Worm (Caenorhabditis elegans) whole organism, L2 larva: ENCODE results near the gene arp-1.

ENCODE experiments used
- C34F6.9 ChIP-seq: fragments of 150-350 bp; optimal IDR thresholded peaks from 2 replicates; lab custom pipeline; 2014; ENCODE audit warnings: missing biosample characterization, missing genetic modification characterization
- F13H6.1 ChIP-seq: sonication (generic microtip); optimal IDR thresholded peaks from 2 replicates; lab custom pipeline; 2016; ENCODE audit warnings: missing genetic modification characterization, missing compliant biosample characterization
- R02D3.7 ChIP-seq: fragments of 150-350 bp; optimal IDR thresholded peaks from 2 replicates; lab custom pipeline; 2014; ENCODE audit warnings: missing biosample characterization, missing genetic modification characterization
- aly-2 ChIP-seq: fragments of 150-350 bp; optimal IDR thresholded peaks from 2 replicates; lab custom pipeline; 2014; ENCODE audit warnings: missing biosample characterization, missing genetic modification characterization
- blmp-1 ChIP-seq: sonication (generic microtip); optimal IDR thresholded peaks from 2 replicates; lab custom pipeline; 2017; ENCODE audit warnings: missing genetic modification characterization, mild to moderate bottlenecking, missing compliant biosample characterization, antibody characterized with exemption, moderate library complexity; ENCODE audit not compliant: insufficient read depth
- ceh-16 ChIP-seq: fragments of 150-350 bp; optimal IDR thresholded peaks from 2 replicates; lab custom pipeline; 2014; ENCODE audit warnings: missing biosample characterization, missing genetic modification characterization
- ceh-82 ChIP-seq: fragments of 150-350 bp; optimal IDR thresholded peaks from 2 replicates; lab custom pipeline; 2014; ENCODE audit warnings: missing biosample characterization, missing genetic modification characterization
- crh-2 ChIP-seq: sonication (generic microtip); optimal IDR thresholded peaks from 2 replicates; lab custom pipeline; 2017; ENCODE audit warnings: missing biosample characterization, missing genetic modification characterization
- dmd-4 ChIP-seq: sonication (generic microtip); optimal IDR thresholded peaks from 2 replicates; lab custom pipeline; 2017; ENCODE audit warnings: missing biosample characterization, missing genetic modification characterization
- egl-27 ChIP-seq: sonication (generic microtip); optimal IDR thresholded peaks from 3 replicates; lab custom pipeline; 2017; ENCODE audit warnings: missing biosample characterization, missing genetic modification reagents, missing genetic modification characterization
- elt-1 ChIP-seq: fragments of 150-350 bp; optimal IDR thresholded peaks from 2 replicates; lab custom pipeline; 2014; ENCODE audit warnings: missing biosample characterization, missing genetic modification characterization
- elt-3 ChIP-seq: sonication (generic microtip); optimal IDR thresholded peaks from 2 replicates; lab custom pipeline; 2017; ENCODE audit warnings: missing biosample characterization, missing genetic modification characterization
- fos-1 ChIP-seq: fragments of 150-350 bp; optimal IDR thresholded peaks from 2 replicates; lab custom pipeline; 2014; ENCODE audit warnings: missing biosample characterization, missing genetic modification characterization
- gmeb-1 ChIP-seq: fragments of 150-350 bp; optimal IDR thresholded peaks from 2 replicates; lab custom pipeline; 2014; ENCODE audit warnings: missing biosample characterization, missing genetic modification characterization
- lin-13 ChIP-seq: fragments of 150-350 bp; optimal IDR thresholded peaks from 2 replicates; lab custom pipeline; 2014; ENCODE audit warnings: missing biosample characterization, missing genetic modification reagents, missing genetic modification characterization
- lin-39 ChIP-seq: fragments of 150-350 bp; optimal IDR thresholded peaks from 2 replicates; lab custom pipeline; 2014; ENCODE audit warnings: missing biosample characterization, missing genetic modification reagents, missing genetic modification characterization
- lsy-2 ChIP-seq, 2 experiments: fragments of 150-350 bp in 1 of 2; sonication (generic microtip) in 1 of 2; optimal IDR thresholded peaks; 2 replicates each; lab custom pipeline; 2014 to 2017; ENCODE audit warnings: missing biosample characterization in 2 of 2, missing genetic modification characterization in 2 of 2
- mab-5 ChIP-seq: fragments of 150-350 bp; optimal IDR thresholded peaks from 2 replicates; lab custom pipeline; 2014; ENCODE audit warnings: missing biosample characterization, missing genetic modification characterization
- mbf-1 ChIP-seq: sonication (generic microtip); optimal IDR thresholded peaks from 2 replicates; lab custom pipeline; 2017; ENCODE audit warnings: missing biosample characterization, missing genetic modification characterization
- mdl-1 ChIP-seq, 2 experiments: fragments of 150-350 bp in 1 of 2; sonication (generic microtip) in 1 of 2; optimal IDR thresholded peaks; 2 replicates each; lab custom pipeline; 2017; ENCODE audit warnings: missing biosample characterization in 2 of 2, missing genetic modification characterization in 2 of 2
- nhr-10 ChIP-seq: sonication (generic microtip); optimal IDR thresholded peaks from 2 replicates; lab custom pipeline; 2017; ENCODE audit warnings: missing biosample characterization, missing genetic modification characterization
- nhr-11 ChIP-seq: fragments of 150-350 bp; optimal IDR thresholded peaks from 2 replicates; lab custom pipeline; 2014; ENCODE audit warnings: missing biosample characterization, missing genetic modification characterization
- nhr-12 ChIP-seq: fragments of 150-350 bp; optimal IDR thresholded peaks from 2 replicates; lab custom pipeline; 2014; ENCODE audit warnings: missing biosample characterization, missing genetic modification characterization
- nhr-129 ChIP-seq: fragments of 150-350 bp; optimal IDR thresholded peaks from 2 replicates; lab custom pipeline; 2014; ENCODE audit warnings: missing biosample characterization, missing genetic modification characterization
- nhr-21 ChIP-seq: fragments of 150-350 bp; optimal IDR thresholded peaks from 2 replicates; lab custom pipeline; 2014; ENCODE audit warnings: missing biosample characterization, missing genetic modification characterization
- nhr-23 ChIP-seq: fragments of 150-350 bp; optimal IDR thresholded peaks from 2 replicates; lab custom pipeline; 2014; ENCODE audit warnings: missing biosample characterization, missing genetic modification reagents, missing genetic modification characterization
- nhr-237 ChIP-seq: fragments of 150-350 bp; optimal IDR thresholded peaks from 2 replicates; lab custom pipeline; 2014; ENCODE audit warnings: missing biosample characterization, missing genetic modification characterization
- nhr-25 ChIP-seq: fragments of 150-350 bp; sonication (generic microtip); optimal IDR thresholded peaks from 3 replicates; lab custom pipeline; 2014; ENCODE audit warnings: missing biosample characterization, missing genetic modification characterization
- nhr-77 ChIP-seq: fragments of 150-350 bp; optimal IDR thresholded peaks from 2 replicates; lab custom pipeline; 2014; ENCODE audit warnings: missing biosample characterization, missing genetic modification characterization
- peb-1 ChIP-seq: fragments of 150-350 bp; optimal IDR thresholded peaks from 2 replicates; lab custom pipeline; 2014; ENCODE audit warnings: missing biosample characterization, missing genetic modification characterization
- sem-4 ChIP-seq: fragments of 150-350 bp; optimal IDR thresholded peaks from 2 replicates; lab custom pipeline; 2014; ENCODE audit warnings: missing biosample characterization, missing genetic modification reagents, missing genetic modification characterization
- skn-1 ChIP-seq: sonication (generic microtip); optimal IDR thresholded peaks from 2 replicates; lab custom pipeline; 2017; ENCODE audit warnings: missing biosample characterization, missing genetic modification characterization
- sma-3 ChIP-seq: sonication (generic microtip); optimal IDR thresholded peaks from 2 replicates; lab custom pipeline; 2016; ENCODE audit warnings: missing genetic modification reagents, missing genetic modification characterization, missing compliant biosample characterization
- sma-9 ChIP-seq, 2 experiments: fragments of 150-350 bp in 1 of 2; sonication (generic microtip) in 1 of 2; optimal IDR thresholded peaks; 2 replicates each; lab custom pipeline; 2014 to 2016; ENCODE audit warnings: missing genetic modification characterization in 2 of 2, mild to moderate bottlenecking in 1 of 2, missing biosample characterization in 1 of 2, missing compliant biosample characterization in 1 of 2, missing genetic modification reagents in 1 of 2, moderate library complexity in 1 of 2
- snpc-4 ChIP-seq: fragments of 150-350 bp; optimal IDR thresholded peaks from 2 replicates; lab custom pipeline; 2014; ENCODE audit warnings: missing biosample characterization, missing genetic modification characterization
- unc-55 ChIP-seq: fragments of 150-350 bp; sonication (generic microtip); optimal IDR thresholded peaks from 3 replicates; lab custom pipeline; 2014; ENCODE audit warnings: missing biosample characterization, missing genetic modification reagents, missing genetic modification characterization
- unc-62 ChIP-seq: fragments of 150-350 bp; optimal IDR thresholded peaks from 2 replicates; lab custom pipeline; 2014; ENCODE audit warnings: missing biosample characterization, missing genetic modification reagents, missing genetic modification characterization
- zag-1 ChIP-seq: fragments of 150-350 bp; optimal IDR thresholded peaks from 2 replicates; lab custom pipeline; 2014; ENCODE audit warnings: missing biosample characterization, missing genetic modification characterization
- ztf-1 ChIP-seq: fragments of 200-800 bp; sonication (Bioruptor generic); conservative IDR thresholded peaks from 2 replicates; pipeline ENCODE4 v1.3.6; 2022; ENCODE audit warnings: missing genetic modification characterization, missing compliant biosample characterization
- ztf-11 ChIP-seq: sonication (generic microtip); optimal IDR thresholded peaks from 2 replicates; lab custom pipeline; 2017; ENCODE audit warnings: missing biosample characterization, missing genetic modification characterization
- ztf-4 ChIP-seq: fragments of 150-350 bp; optimal IDR thresholded peaks from 2 replicates; lab custom pipeline; 2014; ENCODE audit warnings: missing biosample characterization, missing genetic modification characterization

Gene arp-1

ce11 chrII:15148442-15148841, 28.3 kb downstream of the arp-1 start:
- TF ChIP-seq nhr-77 (tag; lab: Kevin White, UChicago) (no peak), ztf-4 (no peak), blmp-1 (no peak), mbf-1 (no peak), gmeb-1 (no peak), nhr-237 (tag; lab: Kevin White, UChicago) (no peak), ztf-1 (GFP tag; lab: Robert Waterston, UW) (no peak), lsy-2 (tag; optimal IDR thresholded peaks at IDR 0.05; lab: Kevin White, UChicago) (no peak), unc-55 (GFP tag; lab: Kevin White, UChicago) (no peak), nhr-10 (tag; lab: Kevin White, UChicago) (no peak), sem-4 (no peak)

- TF ChIP-seq zag-1 (tag; lab: Kevin White, UChicago) (no peak), elt-1 (tag; lab: Kevin White, UChicago) (no peak), nhr-21 (no peak), nhr-10 (tag; lab: Kevin White, UChicago) (no peak), mdl-1 (tag; optimal IDR thresholded peaks at IDR 0.05; lab: Kevin White, UChicago) (no peak), lin-39 (no peak), nhr-77 (tag; lab: Kevin White, UChicago) (no peak), lin-13 (GFP tag; lab: Kevin White, UChicago) (no peak), nhr-12 (no peak), C34F6.9 (tag; lab: Kevin White, UChicago) (no peak), elt-3 (tag; lab: Kevin White, UChicago) (no peak), gmeb-1 (no peak), mbf-1 (no peak), nhr-11 (tag; lab: Kevin White, UChicago) (no peak), unc-62 (GFP tag; lab: Kevin White, UChicago) (no peak), aly-2 (tag; lab: Kevin White, UChicago) (no peak), sma-3 (GFP tag; lab: Kevin White, UChicago) (no peak), fos-1 (tag; lab: Kevin White, UChicago) (no peak)
These were observed 37.8 kb downstream of the arp-1 start, which contains the start of gene ptr-20 for ce11 chrII:15157880-15158279. Gene ptr-20, plus strand, starts transcription at chrII:15158180.

ce11 chrII:15158364-15158763, 38.3 kb downstream of the arp-1 start:
- TF ChIP-seq nhr-77 (tag; lab: Kevin White, UChicago) (no peak), sem-4 (no peak), ztf-1 (GFP tag; lab: Robert Waterston, UW) (no peak), nhr-12 (no peak), ztf-11 (tag; lab: Kevin White, UChicago) (no peak)
- TF ChIP-seq, all 48 proteins: peak for 0

ce11 chrII:15164453-15164852, 44.4 kb downstream of the arp-1 start, which contains the start of gene gst-26:
Gene gst-26, minus strand, starts transcription at chrII:15164553.
- TF ChIP-seq fos-1 (tag; lab: Kevin White, UChicago) (peak; percentile 25), gmeb-1 (no peak)

- TF ChIP-seq ztf-1 (GFP tag; lab: Robert Waterston, UW), result no peak
- peak; percentile 27 for TF ChIP-seq ceh-82
- peak; percentile 61 for TF ChIP-seq sem-4
- peak; percentile 72 for TF ChIP-seq unc-55 (GFP tag; lab: Kevin White, UChicago)
- TF ChIP-seq mab-5 (tag; lab: Kevin White, UChicago), result peak; percentile 72
- peak; percentile 81 for TF ChIP-seq nhr-21
- no peak for TF ChIP-seq lin-39
- TF ChIP-seq sma-3 (GFP tag; lab: Kevin White, UChicago), result peak; percentile 82
- TF ChIP-seq nhr-129 (tag; lab: Kevin White, UChicago), result peak; percentile 94
- no peak for TF ChIP-seq dmd-4
- TF ChIP-seq egl-27 (tag; lab: Kevin White, UChicago), result peak; percentile 47
- peak; percentile 65 for TF ChIP-seq zag-1 (tag; lab: Kevin White, UChicago)
- no peak for TF ChIP-seq nhr-11 (tag; lab: Kevin White, UChicago)
- no peak for TF ChIP-seq peb-1
- peak; percentile 29 to 48 for TF ChIP-seq mdl-1 (tag; optimal IDR thresholded peaks at IDR 0.05; lab: Kevin White, UChicago)
- TF ChIP-seq nhr-23 (tag; lab: Kevin White, UChicago), result no peak
- no peak for TF ChIP-seq ztf-11 (tag; lab: Kevin White, UChicago)
- peak; percentile 7 for TF ChIP-seq blmp-1
- TF ChIP-seq ztf-4, result peak; percentile 81
- no peak for TF ChIP-seq nhr-237 (tag; lab: Kevin White, UChicago)
- peak; percentile 26 for TF ChIP-seq ceh-16 (tag; lab: Kevin White, UChicago)
- TF ChIP-seq crh-2 (tag; lab: Kevin White, UChicago), result peak; percentile 92
- TF ChIP-seq elt-1 (tag; lab: Kevin White, UChicago), result no peak
- no peak for TF ChIP-seq unc-62 (GFP tag; lab: Kevin White, UChicago)
- peak; percentile 62 for TF ChIP-seq snpc-4 (tag; lab: Kevin White, UChicago)
- no peak for TF ChIP-seq R02D3.7 (tag; lab: Kevin White, UChicago)
- peak; percentile 85 for TF ChIP-seq fos-1 (tag; lab: Kevin White, UChicago)
- TF ChIP-seq gmeb-1, result peak; percentile 75
- no peak for TF ChIP-seq skn-1
- peak; percentile 80 for TF ChIP-seq nhr-77 (tag; lab: Kevin White, UChicago)
- TF ChIP-seq sma-9 (GFP tag; optimal IDR thresholded peaks at IDR 0.05; lab: Kevin White, UChicago), result peak; percentile 83
- TF ChIP-seq sma-9 (tag; optimal IDR thresholded peaks at IDR 0.05; lab: Kevin White, UChicago), result no peak
- TF ChIP-seq nhr-25, result peak; percentile 63
- peak; percentile 70 for TF ChIP-seq F13H6.1 (tag; lab: Kevin White, UChicago)
- TF ChIP-seq nhr-12, result no peak
These were observed 45.7 kb downstream of the arp-1 start, which contains the start of gene gst-27 for ce11 chrII:15165681-15166235. Gene gst-27, minus strand, starts transcription at chrII:15165731.
